Worm (Caenorhabditis elegans): Measurements from ENCODE around the gene itsn-1.

Gene itsn-1

DNA sequence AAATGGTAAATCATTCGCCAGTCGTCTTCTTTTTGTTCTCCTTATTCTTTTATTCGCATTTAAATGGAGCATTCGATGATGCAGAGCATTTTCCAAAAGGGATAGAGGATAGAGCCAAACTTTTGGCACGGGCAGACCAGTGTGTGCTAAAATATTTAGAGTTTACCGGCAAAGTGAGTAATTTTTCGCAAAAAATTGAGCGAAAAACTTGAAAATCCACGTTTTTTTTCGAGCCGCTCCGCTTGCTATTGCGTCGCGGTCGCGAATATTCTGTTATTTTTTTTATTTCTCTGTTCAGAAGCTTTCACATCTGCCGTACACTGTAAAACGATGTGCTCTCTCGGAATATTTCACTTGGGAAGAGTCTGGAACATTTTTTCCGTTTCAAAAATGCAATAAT lies 30.6 kb upstream of the itsn-1 start, which contains the start of gene Y116A8C.43 (continued):
- no peak for TF ChIP-seq F33H1.4 (GFP tag; IDR thresholded peaks at IDR 0.05)
- TF ChIP-seq snpc-3.4 (tag; optimal IDR thresholded peaks at IDR 0.05): no peak
- TF ChIP-seq atf-7 (tag; optimal IDR thresholded peaks at IDR 0.05): no peak
- TF ChIP-seq lin-54 (GFP tag; optimal IDR thresholded peaks at IDR 0.05): peak; percentile 7
- no peak for TF ChIP-seq sea-2 (GFP tag; IDR thresholded peaks at IDR 0.05)
- no peak for TF ChIP-seq F57A8.1 (GFP tag; optimal IDR thresholded peaks at IDR 0.05)
- TF ChIP-seq unc-130 (GFP tag; optimal IDR thresholded peaks at IDR 0.05): no peak
- no peak for TF ChIP-seq nhr-179 (tag; optimal IDR thresholded peaks at IDR 0.05)
- no peak for TF ChIP-seq xnd-1 (tag; optimal IDR thresholded peaks at IDR 0.05)
- TF ChIP-seq rpc-1 (optimal IDR thresholded peaks at IDR 0.05): no peak
- no peak for TF ChIP-seq rpc-1 (tag; optimal IDR thresholded peaks at IDR 0.05)
- no peak for TF ChIP-seq lin-26 (GFP tag; IDR thresholded peaks at IDR 0.05)
- TF ChIP-seq lin-40 (tag; optimal IDR thresholded peaks at IDR 0.05): no peak
- 0 out of 2 replicates have a peak, but pooled peaks have one; percentile 29 for TF ChIP-seq hlh-26 (GFP tag; conservative IDR thresholded peaks at IDR 0.05)
- TF ChIP-seq mcd-1 (GFP tag; IDR thresholded peaks at IDR 0.05): no peak
- TF ChIP-seq ceh-58 (GFP tag; IDR thresholded peaks at IDR 0.05): no peak
- TF ChIP-seq let-526 (GFP tag; IDR thresholded peaks at IDR 0.05): no peak
- TF ChIP-seq pha-4 (tag; optimal IDR thresholded peaks at IDR 0.05): no peak
- TF ChIP-seq efl-1 (GFP tag; optimal IDR thresholded peaks at IDR 0.05): no peak
- no peak for TF ChIP-seq F37B4.10 (GFP tag; IDR thresholded peaks at IDR 0.05)
- TF ChIP-seq hmg-1.2 (GFP tag; IDR thresholded peaks at IDR 0.05): peak; percentile 23; the same call in 1 of the 2 replicates
- no peak for TF ChIP-seq snpc-1.3 (tag; optimal IDR thresholded peaks at IDR 0.05; ENCODE audit: insufficient read depth)
- no peak for TF ChIP-seq aptf-3 (GFP tag; IDR thresholded peaks at IDR 0.05)
- peak; percentile 57 for TF ChIP-seq zim-3 (tag; optimal IDR thresholded peaks at IDR 0.05)
- no peak for TF ChIP-seq fkh-3 (tag; optimal IDR thresholded peaks at IDR 0.05)
- no peak for TF ChIP-seq ztf-6 (GFP tag; IDR thresholded peaks at IDR 0.05)
- 0 out of 2 replicates have a peak, but pooled peaks have one; percentile 68 for TF ChIP-seq ztf-28 (GFP tag; IDR thresholded peaks at IDR 0.05)
- no peak for TF ChIP-seq chd-7 (tag; optimal IDR thresholded peaks at IDR 0.05)
- TF ChIP-seq pbrm-1 (GFP tag; IDR thresholded peaks at IDR 0.05): no peak
- TF ChIP-seq F57C9.4 (tag; optimal IDR thresholded peaks at IDR 0.05): peak; percentile 38
- TF ChIP-seq sptf-2 (GFP tag; optimal IDR thresholded peaks at IDR 0.05): no peak
- TF ChIP-seq ceh-79 (tag; optimal IDR thresholded peaks at IDR 0.05): no peak
- TF ChIP-seq D2030.7 (GFP tag; IDR thresholded peaks at IDR 0.05): 0 out of 2 replicates have a peak, but pooled peaks have one; percentile 39
- TF ChIP-seq K11D2.4 (GFP tag; IDR thresholded peaks at IDR 0.05): no peak
- TF ChIP-seq F23B12.7 (tag; optimal IDR thresholded peaks at IDR 0.05; ENCODE audit: insufficient read depth): no peak
- TF ChIP-seq ZK185.1 (tag; optimal IDR thresholded peaks at IDR 0.05; ENCODE audit: poor library complexity, severe bottlenecking): no peak
- no peak for TF ChIP-seq F55B11.4 (tag; optimal IDR thresholded peaks at IDR 0.05; ENCODE audit: borderline replicate concordance, insufficient read depth)
- no peak for TF ChIP-seq let-607 (tag; optimal IDR thresholded peaks at IDR 0.05)
- TF ChIP-seq madf-3 (GFP tag; IDR thresholded peaks at IDR 0.05): 0 out of 2 replicates have a peak, but pooled peaks have one; percentile 59
- no peak for TF ChIP-seq nhr-90 (tag; optimal IDR thresholded peaks at IDR 0.05)
- TF ChIP-seq egl-44 (GFP tag; IDR thresholded peaks at IDR 0.05): no peak
- TF ChIP-seq aptf-2 (GFP tag; conservative IDR thresholded peaks at IDR 0.05): no peak
- TF ChIP-seq lin-35 (GFP tag; optimal IDR thresholded peaks at IDR 0.05): no peak
- 0 out of 2 replicates have a peak, but pooled peaks have one; percentile 10 for TF ChIP-seq ztf-25 (GFP tag; IDR thresholded peaks at IDR 0.05)
- TF ChIP-seq Y53F4B.3 (GFP tag; IDR thresholded peaks at IDR 0.05): no peak
- peak; percentile 43 for TF ChIP-seq tlf-1 (GFP tag; optimal IDR thresholded peaks at IDR 0.05)
- TF ChIP-seq ekl-4 (GFP tag; IDR thresholded peaks at IDR 0.05): peak; percentile 65; the same call in 1 of the 2 replicates
- no peak for TF ChIP-seq ceh-91 (GFP tag; IDR thresholded peaks at IDR 0.05)
- TF ChIP-seq repo-1 (tag; optimal IDR thresholded peaks at IDR 0.05): peak; percentile 55
